Worm (Caenorhabditis elegans) whole organism, L3 larva: ENCODE results near the gene B0496.1.

Experiments
- R02D3.7 ChIP-seq: fragments of 150-350 bp; optimal IDR thresholded peaks from 2 replicates; lab custom pipeline; 2014; ENCODE audit warnings: missing biosample characterization, missing genetic modification characterization
- aly-2 ChIP-seq: fragments of 150-350 bp; optimal IDR thresholded peaks from 2 replicates; lab custom pipeline; 2014; ENCODE audit warnings: missing biosample characterization, missing genetic modification characterization
- ama-1 ChIP-seq: fragments of 150-350 bp; optimal IDR thresholded peaks from 2 replicates; lab custom pipeline; 2018
- mml-1 ChIP-seq: fragments of 150-350 bp; sonication (generic microtip); optimal IDR thresholded peaks from 3 replicates; lab custom pipeline; 2014; ENCODE audit warnings: missing biosample characterization, missing genetic modification characterization
- nhr-77 ChIP-seq: fragments of 150-350 bp; optimal IDR thresholded peaks from 2 replicates; lab custom pipeline; 2014; ENCODE audit warnings: missing biosample characterization, missing genetic modification characterization
- skn-1 ChIP-seq: fragments of 150-350 bp; optimal IDR thresholded peaks from 2 replicates; lab custom pipeline; 2014; ENCODE audit warnings: missing biosample characterization, missing genetic modification characterization
- unc-39 ChIP-seq: sonication (generic microtip); optimal IDR thresholded peaks from 4 replicates; lab custom pipeline; 2017; ENCODE audit warnings: missing biosample characterization, missing genetic modification characterization
- unc-62 ChIP-seq: fragments of 150-350 bp; sonication (generic microtip); optimal IDR thresholded peaks from 4 replicates; lab custom pipeline; 2014; ENCODE audit warnings: missing biosample characterization, missing genetic modification reagents, missing genetic modification characterization

ce11 chrIV:7440238-7440637 lies 5.9 kb upstream of the B0496.1 start:
- TF ChIP-seq nhr-77 = no peak
- no peak for TF ChIP-seq ama-1
- no peak for TF ChIP-seq unc-62 (GFP tag; lab: Kevin White, UChicago)
- TF ChIP-seq skn-1 = no peak
- TF ChIP-seq unc-39 (tag; lab: Kevin White, UChicago) = no peak
- no peak for TF ChIP-seq aly-2 (tag; lab: Kevin White, UChicago)
- TF ChIP-seq mml-1 (tag; lab: Kevin White, UChicago) = no peak
- TF ChIP-seq R02D3.7 (tag; lab: Kevin White, UChicago) = no peak
